Fruit fly (Drosophila melanogaster) whole organism, embryonic: Measurements from ENCODE around the gene Zif.
A peak's percentile ranks its signal among the peaks of the same experiment; 100 is the strongest.

Experiments
- CG10209 ChIP-seq: fragments of 200-800 bp; sonication (Bioruptor generic); optimal IDR thresholded peaks from 3 replicates; lab custom pipeline; 2017; ENCODE audit warnings: missing biosample characterization, mild to moderate bottlenecking, missing genetic modification characterization, missing genetic modification reagents
- CG10979 ChIP-seq: fragments of 200-800 bp; sonication (Bioruptor generic); optimal IDR thresholded peaks from 2 replicates; lab custom pipeline; 2018; ENCODE audit warnings: missing biosample characterization, mild to moderate bottlenecking, missing genetic modification characterization, moderate library complexity
- CG13123 ChIP-seq: fragments of 200-800 bp; sonication (Bioruptor generic); optimal IDR thresholded peaks from 2 replicates; lab custom pipeline; 2016; ENCODE audit warnings: missing biosample characterization, missing genetic modification characterization
- CG1647 ChIP-seq: fragments of 200-800 bp; sonication (Bioruptor generic); optimal IDR thresholded peaks from 3 replicates; lab custom pipeline; 2016; ENCODE audit warnings: missing biosample characterization, missing genetic modification characterization
- CG17359 ChIP-seq: fragments of 200-800 bp; sonication (Bioruptor generic); optimal IDR thresholded peaks from 3 replicates; lab custom pipeline; 2018; ENCODE audit warnings: missing biosample characterization, mild to moderate bottlenecking, missing genetic modification characterization, moderate library complexity
- CG17361 ChIP-seq: fragments of 200-800 bp; sonication (Bioruptor generic); IDR thresholded peaks from 3 replicates; pipeline ENCODE4 v1.3.6; 2022; ENCODE audit warnings: missing biosample characterization, missing genetic modification characterization
- CG18619 ChIP-seq: fragments of 200-800 bp; sonication (Bioruptor generic); optimal IDR thresholded peaks from 3 replicates; lab custom pipeline; 2017; ENCODE audit warnings: missing biosample characterization, mild to moderate bottlenecking, missing genetic modification characterization
- CG2199 ChIP-seq: fragments of 200-800 bp; sonication (Bioruptor generic); IDR thresholded peaks from 3 replicates; pipeline ENCODE4 v1.3.6; 2022; ENCODE audit warnings: missing biosample characterization, missing genetic modification characterization
- CG3065 ChIP-seq: fragments of 200-800 bp; sonication (Bioruptor generic); optimal IDR thresholded peaks from 2 replicates; lab custom pipeline; 2016; ENCODE audit warnings: missing biosample characterization, missing genetic modification characterization
- CG33213 ChIP-seq: fragments of 200-800 bp; sonication (Bioruptor generic); optimal IDR thresholded peaks from 3 replicates; lab custom pipeline; 2016; ENCODE audit warnings: missing biosample characterization, missing genetic modification characterization
- CG33557 ChIP-seq: fragments of 200-800 bp; sonication (Bioruptor generic); optimal IDR thresholded peaks from 2 replicates; lab custom pipeline; 2019; ENCODE audit warnings: missing biosample characterization, mild to moderate bottlenecking, missing genetic modification characterization, moderate library complexity
- CG34224 ChIP-seq: fragments of 200-800 bp; sonication (Bioruptor generic); IDR thresholded peaks from 3 replicates; pipeline ENCODE4 v1.3.6; 2022; ENCODE audit warnings: missing biosample characterization, missing genetic modification characterization; ENCODE audit not compliant: partially characterized antibody
- CG3847 ChIP-seq: fragments of 200-800 bp; sonication (Bioruptor generic); IDR thresholded peaks from 2 replicates; pipeline ENCODE4 v1.3.6; 2022; ENCODE audit warnings: missing biosample characterization, missing genetic modification characterization
- CG3995 ChIP-seq: fragments of 200-800 bp; sonication (Bioruptor generic); optimal IDR thresholded peaks from 3 replicates; lab custom pipeline; 2016; ENCODE audit warnings: missing biosample characterization, missing genetic modification characterization
- CG4617 ChIP-seq: fragments of 200-800 bp; sonication (Bioruptor generic); optimal IDR thresholded peaks from 3 replicates; lab custom pipeline; 2016; ENCODE audit warnings: missing biosample characterization, missing genetic modification characterization, borderline replicate concordance
- CG4730 ChIP-seq: fragments of 200-800 bp; sonication (Bioruptor generic); IDR thresholded peaks from 2 replicates; pipeline ENCODE4 v1.3.6; 2022; ENCODE audit warnings: missing biosample characterization, missing genetic modification characterization
- CG4854 ChIP-seq: fragments of 200-800 bp; sonication (Bioruptor generic); optimal IDR thresholded peaks from 2 replicates; lab custom pipeline; 2016; ENCODE audit warnings: missing biosample characterization, missing genetic modification characterization, inconsistent platforms
- CG7357 ChIP-seq: fragments of 200-800 bp; sonication (Bioruptor generic); IDR thresholded peaks from 3 replicates; pipeline ENCODE4 v1.3.6; 2022; ENCODE audit warnings: missing biosample characterization, missing genetic modification characterization
- CG7556 ChIP-seq: fragments of 200-800 bp; sonication (Bioruptor generic); optimal IDR thresholded peaks from 2 replicates; lab custom pipeline; 2017; ENCODE audit warnings: missing biosample characterization, mild to moderate bottlenecking, missing genetic modification characterization
- CG7987 ChIP-seq: fragments of 200-800 bp; sonication (Bioruptor generic); optimal IDR thresholded peaks from 2 replicates; lab custom pipeline; 2018; ENCODE audit warnings: missing biosample characterization, mild to moderate bottlenecking, missing genetic modification characterization, moderate library complexity
- CG9817 ChIP-seq: fragments of 200-800 bp; sonication (Bioruptor generic); optimal IDR thresholded peaks from 2 replicates; lab custom pipeline; 2018; ENCODE audit warnings: missing biosample characterization, mild to moderate bottlenecking, missing genetic modification characterization, moderate library complexity
- E2f1 ChIP-seq: fragments of 200-800 bp; sonication (Bioruptor generic); IDR thresholded peaks from 2 replicates; pipeline ENCODE4 v1.3.6; 2022; ENCODE audit warnings: missing biosample characterization, missing genetic modification characterization
- GATAe ChIP-seq: fragments of 200-800 bp; sonication (Bioruptor generic); conservative IDR thresholded peaks from 2 replicates; pipeline ENCODE4 v1.3.6; 2022; ENCODE audit warnings: missing biosample characterization, missing genetic modification characterization
- HLHmδ ChIP-seq: fragments of 200-800 bp; sonication (Bioruptor generic); optimal IDR thresholded peaks from 2 replicates; lab custom pipeline; 2018; ENCODE audit warnings: missing biosample characterization, mild to moderate bottlenecking, missing genetic modification characterization, moderate library complexity
- Hr3 ChIP-seq: fragments of 200-800 bp; sonication (Bioruptor generic); optimal IDR thresholded peaks from 3 replicates; lab custom pipeline; 2016; ENCODE audit warnings: missing biosample characterization, missing genetic modification characterization
- Hsf ChIP-seq: fragments of 200-800 bp; sonication (Bioruptor generic); optimal IDR thresholded peaks from 3 replicates; lab custom pipeline; 2016; ENCODE audit warnings: missing biosample characterization, missing genetic modification characterization
- Oli ChIP-seq: fragments of 200-800 bp; sonication (Bioruptor generic); optimal IDR thresholded peaks from 2 replicates; lab custom pipeline; 2018; ENCODE audit warnings: missing biosample characterization, mild to moderate bottlenecking, missing genetic modification characterization, moderate library complexity
- Poxn ChIP-seq: fragments of 200-800 bp; sonication (Bioruptor generic); IDR thresholded peaks from 2 replicates; pipeline ENCODE4 v1.3.6; 2022; ENCODE audit warnings: missing biosample characterization, missing genetic modification characterization
- Sox100B ChIP-seq: fragments of 200-800 bp; sonication (Bioruptor generic); optimal IDR thresholded peaks from 3 replicates; lab custom pipeline; 2018; ENCODE audit warnings: missing biosample characterization, mild to moderate bottlenecking, missing genetic modification characterization
- TFAM ChIP-seq: fragments of 200-800 bp; sonication (Bioruptor generic); optimal IDR thresholded peaks from 2 replicates; lab custom pipeline; 2017; ENCODE audit warnings: missing biosample characterization, missing genetic modification characterization, inconsistent platforms
- cato ChIP-seq: fragments of 200-800 bp; sonication (Bioruptor generic); optimal IDR thresholded peaks from 2 replicates; lab custom pipeline; 2016; ENCODE audit warnings: missing biosample characterization, missing genetic modification characterization, borderline replicate concordance
- dm ChIP-seq: fragments of 200-800 bp; sonication (Bioruptor generic); optimal IDR thresholded peaks from 3 replicates; lab custom pipeline; 2016; ENCODE audit warnings: missing biosample characterization, missing genetic modification characterization
- fd96Cb ChIP-seq: fragments of 200-800 bp; sonication (Bioruptor generic); optimal IDR thresholded peaks from 2 replicates; lab custom pipeline; 2018; ENCODE audit warnings: missing biosample characterization, mild to moderate bottlenecking, missing genetic modification characterization, moderate library complexity
- fru ChIP-seq: fragments of >200 bp; optimal IDR thresholded peaks from 2 replicates; lab custom pipeline; 2017
- gcm2 ChIP-seq: fragments of 200-800 bp; sonication (Bioruptor generic); optimal IDR thresholded peaks from 2 replicates; lab custom pipeline; 2016; ENCODE audit warnings: missing biosample characterization, missing genetic modification characterization
- gfzf ChIP-seq: fragments of 200-800 bp; sonication (Bioruptor generic); optimal IDR thresholded peaks from 2 replicates; lab custom pipeline; 2016; ENCODE audit warnings: missing biosample characterization, mild to moderate bottlenecking, missing genetic modification characterization, moderate library complexity
- grau ChIP-seq: fragments of 200-800 bp; optimal IDR thresholded peaks from 3 replicates; lab custom pipeline; 2019; ENCODE audit warnings: missing biosample characterization, mild to moderate bottlenecking, missing genetic modification characterization, moderate library complexity
- ham ChIP-seq: fragments of 200-800 bp; sonication (Bioruptor generic); IDR thresholded peaks from 2 replicates; pipeline ENCODE4 v1.3.6; 2022; ENCODE audit warnings: missing biosample characterization, missing genetic modification characterization
- hkb ChIP-seq, 2 experiments: fragments of 200-800 bp in 1 of 2; fragments of >200 bp in 1 of 2; sonication (Bioruptor generic) in 1 of 2; IDR thresholded peaks in 1 of 2; optimal IDR thresholded peaks in 1 of 2; 2 replicates each; pipeline versions ENCODE4 v1.3.6 to Lab custom; 2017 to 2022; ENCODE audit warnings: missing biosample characterization in 1 of 2, missing genetic modification characterization in 1 of 2
- ken ChIP-seq: fragments of 200-800 bp; sonication (Bioruptor generic); IDR thresholded peaks from 3 replicates; pipeline ENCODE4 v1.3.6; 2022; ENCODE audit warnings: missing biosample characterization, missing genetic modification characterization
- lmd ChIP-seq: fragments of 200-800 bp; sonication (Bioruptor generic); IDR thresholded peaks from 2 replicates; pipeline ENCODE4 v1.3.6; 2022; ENCODE audit warnings: missing biosample characterization, missing genetic modification characterization
- nmo ChIP-seq: fragments of 200-800 bp; sonication (Bioruptor generic); optimal IDR thresholded peaks from 2 replicates; lab custom pipeline; 2018; ENCODE audit warnings: missing biosample characterization, mild to moderate bottlenecking, missing genetic modification characterization, moderate library complexity
- pan ChIP-seq, 4 experiments: fragments of >200 bp in 3 of 4; fragments of 200-800 bp in 1 of 4; sonication (Bioruptor generic) in 1 of 4; optimal IDR thresholded peaks in 3 of 4; IDR thresholded peaks in 1 of 4; 2 replicates each; pipeline versions ENCODE4 v1.3.6 to Lab custom; 2017 to 2022; ENCODE audit warnings: missing biosample characterization in 2 of 4, missing genetic modification characterization in 2 of 4, mixed read lengths in 1 of 4
- pfk ChIP-seq: fragments of 200-800 bp; sonication (Bioruptor generic); optimal IDR thresholded peaks from 2 replicates; lab custom pipeline; 2018; ENCODE audit warnings: missing biosample characterization, mild to moderate bottlenecking, missing genetic modification characterization, moderate library complexity
- sima ChIP-seq: fragments of 200-800 bp; sonication (Bioruptor generic); optimal IDR thresholded peaks from 2 replicates; lab custom pipeline; 2016; ENCODE audit warnings: missing biosample characterization, missing genetic modification characterization
- tna ChIP-seq: fragments of 200-800 bp; sonication (Bioruptor generic); IDR thresholded peaks from 2 replicates; pipeline ENCODE4 v1.3.6; 2022; ENCODE audit warnings: missing biosample characterization, missing genetic modification characterization; ENCODE audit not compliant: partially characterized antibody
- zf30C ChIP-seq: fragments of 200-800 bp; sonication (Bioruptor generic); optimal IDR thresholded peaks from 3 replicates; lab custom pipeline; 2018; ENCODE audit warnings: missing biosample characterization, mild to moderate bottlenecking, missing genetic modification characterization

The Zif gene

DNA sequence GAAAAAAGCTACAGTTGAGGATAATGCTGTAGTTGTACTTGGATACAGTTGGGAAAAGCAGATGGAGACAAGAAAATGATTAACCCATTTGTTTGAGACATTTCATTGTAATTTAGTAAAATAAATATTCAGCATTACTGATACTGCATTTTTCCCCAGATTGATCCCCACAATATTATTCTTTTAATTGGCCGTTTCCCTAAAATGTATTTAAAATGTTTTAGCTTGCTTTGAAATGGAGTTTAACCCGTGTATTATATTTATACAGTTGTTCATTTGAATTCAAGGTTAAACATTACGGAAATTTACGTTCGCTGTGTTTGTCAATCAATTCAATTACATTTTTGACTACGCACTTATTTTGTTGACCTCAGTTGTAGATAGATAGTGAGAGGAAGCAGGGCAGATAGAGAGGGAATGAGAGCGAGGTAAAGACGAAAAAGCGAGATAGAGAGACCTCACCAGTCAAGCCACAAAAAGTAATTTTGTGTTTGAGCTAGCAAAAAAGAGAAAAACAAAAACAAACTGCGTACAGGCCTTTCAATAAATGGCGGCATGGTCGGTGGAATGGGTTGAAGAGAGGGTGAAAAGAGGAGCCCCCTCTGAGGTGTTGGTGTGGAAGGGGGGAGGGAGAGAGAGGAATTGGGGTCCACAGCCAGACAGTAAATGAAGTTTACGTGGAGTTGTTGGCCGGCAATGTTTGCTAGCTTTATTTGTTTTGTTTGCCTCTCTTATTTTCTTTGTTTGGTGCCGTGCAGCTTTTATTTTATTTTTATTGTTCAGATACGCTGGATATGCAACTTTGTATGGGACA lies 46.3 kb upstream of the Zif start (continued):
- TF ChIP-seq gfzf (GFP tag; lab: Kevin White, UChicago) (no peak), ken (GFP tag; lab: Robert Waterston, UW) (peak; percentile 63; the same call in 2 of the 3 replicates), CG18619 (GFP tag; lab: Kevin White, UChicago) (peak; percentile 91), E2f1 (GFP tag; lab: Robert Waterston, UW) (no peak; the same call in 1 of the 2 replicates), Sox100B (GFP tag; lab: Kevin White, UChicago) (peak; percentile 95), Oli (tag; lab: Kevin White, UChicago) (peak; percentile 95), CG34224 (GFP tag; lab: Robert Waterston, UW) (no peak), nmo (GFP tag; lab: Kevin White, UChicago) (peak; percentile 95), CG3995 (GFP tag; lab: Kevin White, UChicago) (peak; percentile 67), CG7987 (GFP tag; lab: Kevin White, UChicago) (peak; percentile 51), CG9817 (tag; lab: Kevin White, UChicago) (peak; percentile 80), CG17359 (tag; lab: Kevin White, UChicago) (peak; percentile 83), hkb (optimal IDR thresholded peaks at IDR 0.05; lab: Kevin White, UChicago) (no peak), hkb (GFP tag; IDR thresholded peaks at IDR 0.05; lab: Robert Waterston, UW) (peak; percentile 71), CG7357 (GFP tag; lab: Robert Waterston, UW) (peak; percentile 67), CG10209 (GFP tag; lab: Kevin White, UChicago) (peak; percentile 88), CG7556 (peak; percentile 95), HLHmδ (no peak), CG13123 (GFP tag; lab: Kevin White, UChicago) (no peak), CG10979 (tag; lab: Kevin White, UChicago) (peak; percentile 89), CG1647 (GFP tag; lab: Kevin White, UChicago) (peak; percentile 74), CG33213 (GFP tag; lab: Kevin White, UChicago) (peak; percentile 48), CG4854 (peak; percentile 84), fru (lab: Kevin White, UChicago) (no peak), fd96Cb (tag; lab: Kevin White, UChicago) (peak; percentile 89), Poxn (no peak), Hsf (GFP tag; lab: Kevin White, UChicago) (peak; percentile 89), tna (GFP tag; lab: Robert Waterston, UW) (no peak), sima (GFP tag; lab: Kevin White, UChicago) (peak; percentile 55), gcm2 (peak; percentile 65), CG17361 (peak; percentile 98), GATAe (GFP tag; lab: Robert Waterston, UW) (0 out of 2 replicates have a peak, but pooled peaks have one; percentile 52), CG3065 (GFP tag; lab: Kevin White, UChicago) (peak; percentile 61), CG3847 (GFP tag; lab: Robert Waterston, UW) (peak; percentile 57), zf30C (GFP tag; lab: Kevin White, UChicago) (no peak), grau (tag; lab: Kevin White, UChicago) (peak; percentile 91), CG2199 (GFP tag; lab: Robert Waterston, UW) (0 out of 3 replicates have a peak, but pooled peaks have one; percentile 48), lmd (GFP tag; lab: Robert Waterston, UW) (peak; percentile 80), Hr3 (GFP tag; lab: Kevin White, UChicago) (peak; percentile 86), CG33557 (GFP tag; lab: Kevin White, UChicago) (peak; percentile 68), ham (GFP tag; lab: Robert Waterston, UW) (0 out of 2 replicates have a peak, but pooled peaks have one; percentile 57), cato (GFP tag; lab: Kevin White, UChicago) (peak; percentile 79), TFAM (GFP tag; lab: Kevin White, UChicago) (no peak), pan (optimal IDR thresholded peaks at IDR 0.05; lab: Kevin White, UChicago) (no peak), pan (GFP tag; optimal IDR thresholded peaks at IDR 0.05 in 1 of 2, IDR thresholded peaks at IDR 0.05 in 1 of 2) (peak in 1 of 2 experiments; percentile 79), CG4730 (peak; percentile 50; the same call in 1 of the 2 replicates), pfk (GFP tag; lab: Kevin White, UChicago) (peak; percentile 24), dm (peak; percentile 57), CG4617 (GFP tag; lab: Kevin White, UChicago) (no peak)
